Worm (Caenorhabditis elegans) whole organism, mixed stage, embryonic: ENCODE measurements around the gene str-244.

Experiments
- M03D4.4 ChIP-seq: sonication (generic microtip); optimal IDR thresholded peaks from 2 replicates; lab custom pipeline; 2017; ENCODE audit warnings: mild to moderate bottlenecking, missing genetic modification characterization, missing compliant biosample characterization
- bed-3 ChIP-seq: fragments of 200-800 bp; sonication (Bioruptor generic); optimal IDR thresholded peaks from 3 replicates; lab custom pipeline; 2018; ENCODE audit warnings: mild to moderate bottlenecking, missing genetic modification characterization, moderate library complexity, missing compliant biosample characterization
- blmp-1 ChIP-seq: fragments of 150-350 bp; optimal IDR thresholded peaks from 2 replicates; lab custom pipeline; 2014; ENCODE audit warnings: missing biosample characterization, missing genetic modification characterization
- ceh-43 ChIP-seq: fragments of 200-800 bp; sonication (Bioruptor generic); optimal IDR thresholded peaks from 2 replicates; lab custom pipeline; 2018; ENCODE audit warnings: mild to moderate bottlenecking, missing genetic modification characterization, moderate library complexity, missing compliant biosample characterization
- ceh-83 ChIP-seq: fragments of 200-800 bp; sonication (Bioruptor generic); optimal IDR thresholded peaks from 2 replicates; lab custom pipeline; 2018; ENCODE audit warnings: mild to moderate bottlenecking, missing genetic modification characterization, missing compliant biosample characterization
- cnd-1 ChIP-seq: fragments of 200-800 bp; sonication (Bioruptor generic); optimal IDR thresholded peaks from 2 replicates; lab custom pipeline; 2018; ENCODE audit warnings: mild to moderate bottlenecking, missing genetic modification characterization, missing compliant biosample characterization
- drap-1 ChIP-seq: fragments of 200-800 bp; sonication (Bioruptor generic); optimal IDR thresholded peaks from 3 replicates; lab custom pipeline; 2018; ENCODE audit warnings: mild to moderate bottlenecking, missing genetic modification characterization, missing compliant biosample characterization
- elt-1 ChIP-seq: sonication (generic microtip); optimal IDR thresholded peaks from 2 replicates; lab custom pipeline; 2017; ENCODE audit warnings: missing genetic modification characterization, mild to moderate bottlenecking, missing compliant biosample characterization, antibody characterized with exemption, moderate library complexity, borderline replicate concordance; ENCODE audit not compliant: insufficient read depth
- elt-3 ChIP-seq: fragments of 150-350 bp; optimal IDR thresholded peaks from 2 replicates; lab custom pipeline; 2014; ENCODE audit warnings: missing biosample characterization, missing genetic modification characterization
- flh-1 ChIP-seq: fragments of 200-800 bp; sonication (Bioruptor generic); optimal IDR thresholded peaks from 2 replicates; lab custom pipeline; 2018; ENCODE audit warnings: mild to moderate bottlenecking, missing genetic modification characterization, moderate library complexity, missing compliant biosample characterization
- ham-2 ChIP-seq: fragments of 200-800 bp; sonication (Bioruptor generic); optimal IDR thresholded peaks from 2 replicates; lab custom pipeline; 2018; ENCODE audit warnings: mild to moderate bottlenecking, missing genetic modification characterization, missing compliant biosample characterization
- hlh-1 ChIP-seq: fragments of 150-350 bp; optimal IDR thresholded peaks from 2 replicates; lab custom pipeline; 2014; ENCODE audit warnings: missing biosample characterization, missing genetic modification reagents, missing genetic modification characterization
- lin-32 ChIP-seq: fragments of 200-800 bp; sonication (Bioruptor generic); optimal IDR thresholded peaks from 2 replicates; lab custom pipeline; 2018; ENCODE audit warnings: mild to moderate bottlenecking, missing genetic modification characterization, missing compliant biosample characterization
- lsy-2 ChIP-seq: fragments of 150-350 bp; optimal IDR thresholded peaks from 2 replicates; lab custom pipeline; 2014; ENCODE audit warnings: missing biosample characterization, missing genetic modification characterization
- mab-5 ChIP-seq: fragments of 150-350 bp; optimal IDR thresholded peaks from 2 replicates; lab custom pipeline; 2014; ENCODE audit warnings: missing biosample characterization, missing genetic modification characterization
- mep-1 ChIP-seq: fragments of 150-350 bp; optimal IDR thresholded peaks from 2 replicates; lab custom pipeline; 2017; ENCODE audit warnings: missing biosample characterization, missing genetic modification reagents, missing genetic modification characterization, inconsistent platforms
- mls-2 ChIP-seq: sonication (generic microtip); optimal IDR thresholded peaks from 2 replicates; lab custom pipeline; 2016; ENCODE audit warnings: mild to moderate bottlenecking, missing genetic modification characterization, moderate library complexity, missing compliant biosample characterization
- nhr-12 ChIP-seq: fragments of 150-350 bp; optimal IDR thresholded peaks from 2 replicates; lab custom pipeline; 2014; ENCODE audit warnings: missing biosample characterization, missing genetic modification characterization
- nhr-2 ChIP-seq: fragments of 150-350 bp; optimal IDR thresholded peaks from 2 replicates; lab custom pipeline; 2014; ENCODE audit warnings: missing biosample characterization, missing genetic modification characterization
- nhr-28 ChIP-seq: fragments of 150-350 bp; optimal IDR thresholded peaks from 2 replicates; lab custom pipeline; 2014; ENCODE audit warnings: missing biosample characterization, missing genetic modification characterization
- nhr-76 ChIP-seq: sonication (generic microtip); optimal IDR thresholded peaks from 2 replicates; lab custom pipeline; 2017; ENCODE audit warnings: missing biosample characterization, missing genetic modification characterization
- pha-4 ChIP-seq: fragments of 150-350 bp; optimal IDR thresholded peaks from 2 replicates; lab custom pipeline; 2018; ENCODE audit warnings: missing biosample characterization, missing genetic modification reagents, missing genetic modification characterization
- snpc-4 ChIP-seq: fragments of 150-350 bp; optimal IDR thresholded peaks from 2 replicates; lab custom pipeline; 2014; ENCODE audit warnings: missing biosample characterization, missing genetic modification characterization
- sptf-1 ChIP-seq: sonication (generic microtip); optimal IDR thresholded peaks from 2 replicates; lab custom pipeline; 2017; ENCODE audit warnings: mild to moderate bottlenecking, missing genetic modification characterization, moderate library complexity, missing compliant biosample characterization
- tbx-8 ChIP-seq: fragments of 200-800 bp; sonication (Bioruptor generic); optimal IDR thresholded peaks from 2 replicates; lab custom pipeline; 2018; ENCODE audit warnings: mild to moderate bottlenecking, missing genetic modification characterization, moderate library complexity, missing compliant biosample characterization
- unc-120 ChIP-seq: sonication (generic microtip); optimal IDR thresholded peaks from 2 replicates; lab custom pipeline; 2017; ENCODE audit warnings: missing genetic modification characterization, missing compliant biosample characterization; ENCODE audit not compliant: poor library complexity, severe bottlenecking
- unc-62 ChIP-seq: fragments of 150-350 bp; optimal IDR thresholded peaks from 2 replicates; lab custom pipeline; 2014; ENCODE audit warnings: missing biosample characterization, missing genetic modification reagents, missing genetic modification characterization
- zip-8 ChIP-seq: fragments of 150-350 bp; optimal IDR thresholded peaks from 2 replicates; lab custom pipeline; 2014; ENCODE audit warnings: missing biosample characterization, missing genetic modification characterization
- ztf-11 ChIP-seq: fragments of 150-350 bp; optimal IDR thresholded peaks from 2 replicates; lab custom pipeline; 2014; ENCODE audit warnings: missing biosample characterization, missing genetic modification characterization

str-244 gene

ce11 chrV:3054254-3054653 is 4.6 kb downstream of the str-244 start, which contains the start of gene C50H11.8:
Gene C50H11.8, plus strand, starts transcription at chrV:3054554.
- TF ChIP-seq flh-1 (GFP tag; lab: Kevin White, UChicago) (no peak), blmp-1 (tag; lab: Kevin White, UChicago) (no peak), nhr-2 (tag; lab: Kevin White, UChicago) (no peak), ztf-11 (no peak), unc-120 (tag; lab: Kevin White, UChicago) (no peak)

ce11 chrV:3046364-3046763 is 12.5 kb downstream of the str-244 start:
- TF ChIP-seq nhr-76 (tag; lab: Kevin White, UChicago) (no peak), mab-5 (tag; lab: Kevin White, UChicago) (no peak), snpc-4 (tag; lab: Kevin White, UChicago) (no peak), lin-32 (GFP tag; lab: Kevin White, UChicago) (no peak), ceh-43 (no peak), nhr-12 (tag; lab: Kevin White, UChicago) (no peak), blmp-1 (tag; lab: Kevin White, UChicago) (no peak), M03D4.4 (tag; lab: Kevin White, UChicago) (no peak), lsy-2 (tag; lab: Kevin White, UChicago) (no peak), pha-4 (no peak), elt-1 (tag; lab: Kevin White, UChicago) (no peak), sptf-1 (tag; lab: Kevin White, UChicago) (no peak), bed-3 (no peak), mep-1 (no peak)

- TF ChIP-seq nhr-28 (no peak), sptf-1 (tag; lab: Kevin White, UChicago) (no peak), pha-4 (no peak), M03D4.4 (tag; lab: Kevin White, UChicago) (no peak), ceh-43 (no peak), nhr-2 (tag; lab: Kevin White, UChicago) (no peak)
Measured at ce11 chrV:3044837-3045236, 14.1 kb downstream of the str-244 start, which contains the start of gene F59D6.1. Gene F59D6.1, plus strand, starts transcription at chrV:3045137.

ce11 chrV:3040930-3041329 is 18.0 kb downstream of the str-244 start:
- TF ChIP-seq lsy-2 (tag; lab: Kevin White, UChicago) (no peak), bed-3 (no peak), ceh-43 (no peak), ham-2 (GFP tag; lab: Kevin White, UChicago) (no peak), unc-120 (tag; lab: Kevin White, UChicago) (no peak), ceh-83 (no peak), snpc-4 (tag; lab: Kevin White, UChicago) (no peak)
- TF ChIP-seq, all 35 proteins: peak for 0

ce11 chrV:3039282-3039681 is 19.6 kb downstream of the str-244 start, which contains the start of gene chpf-2:
Gene chpf-2, minus strand, starts transcription at chrV:3039382.
- TF ChIP-seq elt-1 (tag; lab: Kevin White, UChicago) (no peak), elt-3 (no peak), mep-1 (no peak), ceh-83 (no peak), mls-2 (no peak), hlh-1 (tag; lab: Kevin White, UChicago) (no peak), ham-2 (GFP tag; lab: Kevin White, UChicago) (no peak), drap-1 (no peak), zip-8 (tag; lab: Kevin White, UChicago) (no peak), unc-62 (GFP tag; lab: Kevin White, UChicago) (no peak), ztf-11 (no peak), flh-1 (GFP tag; lab: Kevin White, UChicago) (no peak), cnd-1 (tag; lab: Kevin White, UChicago) (no peak)

- TF ChIP-seq pha-4 (no peak), tbx-8 (no peak), mep-1 (no peak), lin-32 (GFP tag; lab: Kevin White, UChicago) (no peak), elt-3 (no peak), nhr-2 (tag; lab: Kevin White, UChicago) (no peak), ceh-43 (no peak)
- TF ChIP-seq, all 35 proteins: peak for 0
Measured at ce11 chrV:3038058-3038457, 20.8 kb downstream of the str-244 start.
